Fruit fly (Drosophila melanogaster): ENCODE data around the gene ATPsynE.

ATPsynE gene

dm6 chr3R:14373828-14374217, 47.1 kb downstream of the ATPsynE start (continued):
- peak; percentile 5 for TF ChIP-seq Met (GFP tag; optimal IDR thresholded peaks at IDR 0.05)
- peak; percentile 27 for TF ChIP-seq CG8632 (GFP tag; optimal IDR thresholded peaks at IDR 0.05)
- peak; percentile 73 for TF ChIP-seq OdsH (GFP tag; optimal IDR thresholded peaks at IDR 0.05)
- TF ChIP-seq CG9139 (GFP tag; optimal IDR thresholded peaks at IDR 0.05) = no peak
- no peak for TF ChIP-seq Eip75B (GFP tag; optimal IDR thresholded peaks at IDR 0.05)
- peak; percentile 57 for TF ChIP-seq CG3919 (GFP tag; optimal IDR thresholded peaks at IDR 0.05)
- no peak for TF ChIP-seq Hr39 (GFP tag; optimal IDR thresholded peaks at IDR 0.05)
- peak; percentile 86 for TF ChIP-seq Ets96B (tag; optimal IDR thresholded peaks at IDR 0.05)
- TF ChIP-seq net (GFP tag; optimal IDR thresholded peaks at IDR 0.05) = peak; percentile 60
